Worm (Caenorhabditis elegans): ENCODE results near the gene dnj-18.

dnj-18 gene

ce11 chrIII:4715088-4715487 lies 17.2 kb downstream of the dnj-18 start, which contains the start of gene him-18:
Gene him-18, minus strand, starts transcription at chrIII:4715188.
- TF ChIP-seq xnd-1 (tag; optimal IDR thresholded peaks at IDR 0.05) (no peak), tlf-1 (GFP tag; optimal IDR thresholded peaks at IDR 0.05) (no peak), lir-1 (GFP tag; conservative IDR thresholded peaks at IDR 0.05) (no peak), madf-8 (GFP tag; conservative IDR thresholded peaks at IDR 0.05) (no peak), dpl-1 (GFP tag; optimal IDR thresholded peaks at IDR 0.05) (no peak)

- TF ChIP-seq die-1 (tag; optimal IDR thresholded peaks at IDR 0.05) (no peak), attf-5 (GFP tag; optimal IDR thresholded peaks at IDR 0.05) (peak; percentile 59), B0035.1 (tag; optimal IDR thresholded peaks at IDR 0.05) (no peak), efl-1 (GFP tag; optimal IDR thresholded peaks at IDR 0.05) (peak; percentile 58), F33H1.4 (GFP tag; IDR thresholded peaks at IDR 0.05) (0 out of 2 replicates have a peak, but pooled peaks have one; percentile 41), hmg-1.2 (GFP tag; IDR thresholded peaks at IDR 0.05) (peak; percentile 97), lin-35 (GFP tag; optimal IDR thresholded peaks at IDR 0.05) (peak in 2 of 3 experiments; percentile 42 to 72), egl-18 (GFP tag; IDR thresholded peaks at IDR 0.05) (no peak), lsl-1 (GFP tag; optimal IDR thresholded peaks at IDR 0.05) (peak; percentile 44), sptf-2 (GFP tag; optimal IDR thresholded peaks at IDR 0.05) (no peak), ztf-26 (tag; optimal IDR thresholded peaks at IDR 0.05) (no peak), snpc-1.3 (tag; optimal IDR thresholded peaks at IDR 0.05; ENCODE audit: insufficient read depth) (peak; percentile 9), dpff-1 (tag; optimal IDR thresholded peaks at IDR 0.05) (no peak), B0019.2 (GFP tag; conservative IDR thresholded peaks at IDR 0.05) (no peak), Y79H2A.3 (GFP tag; conservative IDR thresholded peaks at IDR 0.05) (no peak), mcd-1 (GFP tag; IDR thresholded peaks at IDR 0.05) (peak; percentile 92), sdz-38 (tag; optimal IDR thresholded peaks at IDR 0.05) (no peak), snpc-3.4 (tag; optimal IDR thresholded peaks at IDR 0.05) (peak; percentile 18), cebp-2 (GFP tag; IDR thresholded peaks at IDR 0.05) (no peak), unc-130 (GFP tag; optimal IDR thresholded peaks at IDR 0.05) (no peak), dpl-1 (GFP tag; optimal IDR thresholded peaks at IDR 0.05) (peak; percentile 63), D2030.7 (GFP tag; IDR thresholded peaks at IDR 0.05) (0 out of 2 replicates have a peak, but pooled peaks have one; percentile 12), madf-6 (GFP tag; IDR thresholded peaks at IDR 0.05) (peak; percentile 43; the same call in 1 of the 2 replicates), dox-1 (GFP tag; IDR thresholded peaks at IDR 0.05) (peak; percentile 72), hrde-1 (tag; optimal IDR thresholded peaks at IDR 0.05; ENCODE audit: borderline replicate concordance) (no peak), pbrm-1 (GFP tag; IDR thresholded peaks at IDR 0.05) (no peak), ama-1 (optimal IDR thresholded peaks at IDR 0.05) (no peak), ama-1 (GFP tag; optimal IDR thresholded peaks at IDR 0.05) (no peak), lin-54 (GFP tag; optimal IDR thresholded peaks at IDR 0.05) (peak; percentile 90), F10E7.11 (tag; optimal IDR thresholded peaks at IDR 0.05) (no peak), ztf-18 (tag; optimal IDR thresholded peaks at IDR 0.05) (peak; percentile 34)
Observed at ce11 chrIII:4720620-4721227, 22.8 kb downstream of the dnj-18 start, which contains the start of gene emb-5. Gene emb-5, minus strand, starts transcription at chrIII:4720670.

ce11 chrIII:4721750-4722149 lies 23.8 kb downstream of the dnj-18 start, which contains the start of gene acy-1:
Gene acy-1, plus strand, starts transcription at chrIII:4722095.
- no peak for TF ChIP-seq F39B2.1 (GFP tag; IDR thresholded peaks at IDR 0.05)
- TF ChIP-seq ztf-6 (GFP tag; IDR thresholded peaks at IDR 0.05), result no peak
- TF ChIP-seq him-1 (tag; optimal IDR thresholded peaks at IDR 0.05), result no peak
- peak; percentile 34 for TF ChIP-seq attf-5 (GFP tag; optimal IDR thresholded peaks at IDR 0.05)
- no peak for TF ChIP-seq ceh-58 (GFP tag; IDR thresholded peaks at IDR 0.05)
- no peak for TF ChIP-seq ceh-40 (GFP tag; IDR thresholded peaks at IDR 0.05)
- TF ChIP-seq Y79H2A.3 (GFP tag; conservative IDR thresholded peaks at IDR 0.05), result no peak
- no peak for TF ChIP-seq sptf-2 (GFP tag; optimal IDR thresholded peaks at IDR 0.05)
- no peak for TF ChIP-seq Y56A3A.18 (GFP tag; IDR thresholded peaks at IDR 0.05)
- TF ChIP-seq F22D6.2 (tag; optimal IDR thresholded peaks at IDR 0.05), result no peak
- no peak for TF ChIP-seq unc-62 (GFP tag; optimal IDR thresholded peaks at IDR 0.05)
- TF ChIP-seq nfya-2 (GFP tag; IDR thresholded peaks at IDR 0.05), result no peak
- peak; percentile 54 for TF ChIP-seq K11D2.4 (GFP tag; IDR thresholded peaks at IDR 0.05)
- TF ChIP-seq nfyb-1 (GFP tag; IDR thresholded peaks at IDR 0.05), result 0 out of 2 replicates have a peak, but pooled peaks have one; percentile 32
- TF ChIP-seq ekl-4 (GFP tag; IDR thresholded peaks at IDR 0.05), result no peak

Data from whole organism, young adult.